Worm (Caenorhabditis elegans): Measurements from ENCODE around the gene pudl-2.

ce11 chrIV:2855056-2855752 is 20.6 kb downstream of the pudl-2 start:
- no peak for TF ChIP-seq him-1 (tag; optimal IDR thresholded peaks at IDR 0.05)
- TF ChIP-seq dao-5 (tag; optimal IDR thresholded peaks at IDR 0.05) = no peak

Measured in whole organism, L4/young adult.